Worm (Caenorhabditis elegans): ENCODE data around the gene Y82E9BR.17.

DNA sequence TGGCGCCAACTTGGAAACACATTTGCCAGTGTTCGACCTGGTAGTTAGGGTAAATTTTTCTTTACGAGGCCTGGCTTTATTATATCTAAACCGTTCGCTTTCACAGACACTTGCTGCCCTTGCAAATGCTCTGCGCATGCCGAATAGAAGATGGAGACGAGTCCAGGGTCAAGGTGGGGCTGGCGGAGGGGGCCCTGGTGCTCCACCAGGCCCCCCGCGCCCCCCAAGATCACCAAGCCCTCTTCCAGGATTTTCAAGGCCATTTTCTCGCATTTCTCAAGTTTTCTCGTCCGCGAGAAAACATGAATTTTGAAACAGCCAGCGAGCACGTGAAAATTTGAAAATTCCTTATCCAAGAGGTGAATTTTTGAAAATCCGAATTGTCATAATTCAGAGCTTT, 16.0 kb downstream of the Y82E9BR.17 start:
- no peak for TF ChIP-seq fkh-10 (GFP tag; optimal IDR thresholded peaks at IDR 0.05)
- TF ChIP-seq elt-2 (tag; optimal IDR thresholded peaks at IDR 0.05), result no peak
- no peak for TF ChIP-seq pha-4 (tag; optimal IDR thresholded peaks at IDR 0.05)
- no peak for TF ChIP-seq unc-62 (GFP tag; optimal IDR thresholded peaks at IDR 0.05)
- TF ChIP-seq ceh-28 (tag; optimal IDR thresholded peaks at IDR 0.05), result no peak
- TF ChIP-seq R02D3.7 (tag; optimal IDR thresholded peaks at IDR 0.05), result no peak
- no peak for TF ChIP-seq ztf-11 (tag; optimal IDR thresholded peaks at IDR 0.05)
- no peak for TF ChIP-seq aly-2 (tag; optimal IDR thresholded peaks at IDR 0.05)
- no peak for TF ChIP-seq nhr-237 (tag; optimal IDR thresholded peaks at IDR 0.05)
- TF ChIP-seq sea-2 (GFP tag; optimal IDR thresholded peaks at IDR 0.05), result no peak
- TF ChIP-seq pqm-1 (tag; optimal IDR thresholded peaks at IDR 0.05), result no peak
- no peak for TF ChIP-seq ZK546.5 (tag; optimal IDR thresholded peaks at IDR 0.05)
